Fruit fly (Drosophila melanogaster): ENCODE results near the gene CG9632.

CG9632 gene

DNA sequence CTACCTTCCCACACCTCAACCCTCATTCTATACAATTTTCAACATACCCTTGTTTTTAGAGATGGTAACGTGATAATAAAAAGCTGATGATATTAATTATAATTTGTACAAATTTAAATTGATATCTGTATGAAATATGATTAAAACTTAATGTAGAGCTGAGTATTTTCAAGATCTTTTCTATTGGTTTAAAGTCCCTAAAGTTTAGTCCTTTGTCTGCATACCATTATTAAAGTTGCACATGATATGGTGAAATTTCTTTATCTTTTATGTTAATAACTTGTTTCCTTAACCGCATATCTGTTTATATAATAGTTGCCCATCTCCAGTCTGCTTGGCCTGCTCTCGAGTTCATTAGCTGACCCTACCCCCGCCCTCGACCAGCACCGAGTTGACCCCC is 38.3 kb downstream of the CG9632 start (continued):
- TF ChIP-seq bab2 (GFP tag; optimal IDR thresholded peaks at IDR 0.05) (no peak), CG30020 (tag; optimal IDR thresholded peaks at IDR 0.05) (no peak), ato (GFP tag; IDR thresholded peaks at IDR 0.05; ENCODE audit: partially characterized antibody) (no peak), zen (tag; optimal IDR thresholded peaks at IDR 0.05) (no peak), tna (GFP tag; IDR thresholded peaks at IDR 0.05; ENCODE audit: partially characterized antibody) (no peak), dan (GFP tag; IDR thresholded peaks at IDR 0.05) (no peak)

DNA sequence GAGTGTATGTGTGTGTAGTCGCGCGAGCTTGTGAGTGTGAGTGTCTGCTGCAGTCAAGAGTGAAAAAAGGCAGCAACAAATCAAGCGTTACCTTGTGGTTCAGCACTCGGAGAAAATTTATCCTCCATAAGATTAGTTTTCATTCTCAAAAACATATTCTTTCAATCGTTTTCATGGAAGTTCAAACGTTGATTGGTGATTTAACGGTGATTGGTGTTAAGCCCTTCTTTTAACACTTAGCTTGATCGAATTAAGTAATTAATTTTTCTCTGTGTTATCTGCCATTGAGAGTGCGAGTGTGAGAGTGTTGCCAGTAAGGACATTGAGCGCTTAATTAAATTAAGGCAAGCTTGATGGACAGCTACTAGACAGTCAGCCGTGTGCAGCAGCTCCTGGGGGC is 39.7 kb downstream of the CG9632 start:
- TF ChIP-seq sens (GFP tag) (peak; percentile 51), HLH54F (GFP tag; optimal IDR thresholded peaks at IDR 0.05) (no peak), CG15696 (tag; optimal IDR thresholded peaks at IDR 0.05) (no peak), Neu2 (GFP tag; optimal IDR thresholded peaks at IDR 0.05; ENCODE audit: borderline replicate concordance) (no peak), ac (GFP tag; optimal IDR thresholded peaks at IDR 0.05) (no peak), Dref (GFP tag; IDR thresholded peaks at IDR 0.05) (no peak), CG6854 (GFP tag; optimal IDR thresholded peaks at IDR 0.05) (no peak), Drgx (GFP tag; IDR thresholded peaks at IDR 0.05) (peak; percentile 48), gem (tag; optimal IDR thresholded peaks at IDR 0.05) (peak; percentile 8), lab (GFP tag; optimal IDR thresholded peaks at IDR 0.05) (peak; percentile 31), CG13287 (GFP tag; IDR thresholded peaks at IDR 0.05; ENCODE audit: partially characterized antibody) (no peak), CG32772 (GFP tag; IDR thresholded peaks at IDR 0.05) (no peak), cas (GFP tag; IDR thresholded peaks at IDR 0.05) (no peak), Atf6 (GFP tag; IDR thresholded peaks at IDR 0.05) (no peak), Hr51 (GFP tag; optimal IDR thresholded peaks at IDR 0.05) (peak in 1 of 2 experiments; percentile 33), CG4730 (GFP tag; IDR thresholded peaks at IDR 0.05) (no peak), twi (tag; optimal IDR thresholded peaks at IDR 0.05) (no peak), mld (GFP tag; IDR thresholded peaks at IDR 0.05; ENCODE audit: partially characterized antibody) (no peak), CG14014 (GFP tag; IDR thresholded peaks at IDR 0.05) (no peak), unpg (GFP tag; optimal IDR thresholded peaks at IDR 0.05) (no peak), Fer3 (tag; optimal IDR thresholded peaks at IDR 0.05) (no peak), bsh (GFP tag; optimal IDR thresholded peaks at IDR 0.05) (peak in 1 of 2 experiments; percentile 13), org-1 (GFP tag; optimal IDR thresholded peaks at IDR 0.05) (no peak), CG4282 (GFP tag; optimal IDR thresholded peaks at IDR 0.05) (no peak), pita (GFP tag; optimal IDR thresholded peaks at IDR 0.05) (no peak), CG18599 (GFP tag; optimal IDR thresholded peaks at IDR 0.05) (peak; percentile 38), ttk (GFP tag; IDR thresholded peaks at IDR 0.05) (no peak), CG18619 (GFP tag; optimal IDR thresholded peaks at IDR 0.05) (no peak), CG7271 (tag; optimal IDR thresholded peaks at IDR 0.05) (no peak), Atf-2 (GFP tag; optimal IDR thresholded peaks at IDR 0.05) (no peak), CG2120 (GFP tag; optimal IDR thresholded peaks at IDR 0.05) (peak; percentile 13), grn (GFP tag; optimal IDR thresholded peaks at IDR 0.05) (no peak), salm (tag; optimal IDR thresholded peaks at IDR 0.05) (no peak), Med (GFP tag) (peak; percentile 76), Elba2 (GFP tag; optimal IDR thresholded peaks at IDR 0.05) (no peak), Rfx (GFP tag; IDR thresholded peaks at IDR 0.05) (peak; percentile 5; the same call in 1 of the 2 replicates), Scr (GFP tag; IDR thresholded peaks at IDR 0.05; ENCODE audit: partially characterized antibody) (no peak), aop (GFP tag; IDR thresholded peaks at IDR 0.05) (no peak), row (GFP tag; IDR thresholded peaks at IDR 0.05) (0 out of 3 replicates have a peak, but pooled peaks have one; percentile 11), Doc2 (GFP tag; IDR thresholded peaks at IDR 0.05) (no peak), Ravus (GFP tag; IDR thresholded peaks at IDR 0.05) (no peak), otp (GFP tag; IDR thresholded peaks at IDR 0.05) (no peak), dmrt99B (tag; optimal IDR thresholded peaks at IDR 0.05) (peak; percentile 9), Sox102F (GFP tag; optimal IDR thresholded peaks at IDR 0.05) (peak; percentile 15)

Measured in whole organism, embryonic.